Worm (Caenorhabditis elegans): ENCODE results near the gene F01G4.4.

DNA sequence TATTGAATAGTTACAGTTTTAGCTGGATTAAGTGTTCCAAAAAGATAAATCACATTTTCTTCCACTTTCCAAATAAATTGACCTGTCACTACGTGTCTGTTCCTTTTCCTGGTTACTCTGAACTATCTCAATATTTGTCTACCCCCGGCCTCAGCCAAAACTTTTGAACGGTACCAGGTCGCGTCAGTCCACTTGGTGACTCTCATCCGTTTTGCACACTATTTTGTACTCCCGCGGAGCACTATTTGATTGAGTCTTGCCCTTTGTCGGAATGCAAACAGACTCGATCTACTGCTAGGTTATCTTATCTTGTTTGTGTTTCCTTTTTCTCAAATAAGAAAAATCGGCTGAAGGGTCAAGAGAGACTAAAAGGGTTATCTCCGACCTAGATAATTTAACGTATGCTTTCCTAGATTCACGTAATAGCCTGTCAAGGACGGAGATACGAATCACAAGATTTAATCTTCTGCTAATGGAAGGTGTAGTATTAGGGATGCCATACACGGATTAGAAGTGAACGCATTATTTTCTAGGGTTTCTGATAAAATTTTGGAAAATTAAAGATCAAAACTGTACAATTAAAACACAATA, 23.1 kb upstream of the F01G4.4 start:
- TF ChIP-seq lin-39 (tag; optimal IDR thresholded peaks at IDR 0.05) (no peak), aly-2 (tag; optimal IDR thresholded peaks at IDR 0.05) (no peak), elt-1 (tag; optimal IDR thresholded peaks at IDR 0.05) (peak; percentile 92), nfya-1 (tag; optimal IDR thresholded peaks at IDR 0.05; ENCODE audit: insufficient read depth) (peak; percentile 5), hmg-11 (tag; optimal IDR thresholded peaks at IDR 0.05) (no peak), pqm-1 (tag; optimal IDR thresholded peaks at IDR 0.05) (no peak)
